Worm (Caenorhabditis elegans) whole organism, L2 larva: ENCODE data around the gene srbc-13.

Source experiments
- F13H6.1 ChIP-seq: sonication (generic microtip); optimal IDR thresholded peaks from 2 replicates; lab custom pipeline; 2016; ENCODE audit warnings: missing genetic modification characterization, missing compliant biosample characterization
- R02D3.7 ChIP-seq: fragments of 150-350 bp; optimal IDR thresholded peaks from 2 replicates; lab custom pipeline; 2014; ENCODE audit warnings: missing biosample characterization, missing genetic modification characterization
- Y55F3AM.14 ChIP-seq: fragments of 200-800 bp; sonication (Bioruptor generic); optimal IDR thresholded peaks from 2 replicates; lab custom pipeline; 2018; ENCODE audit warnings: mild to moderate bottlenecking, missing genetic modification characterization, missing compliant biosample characterization
- ZK546.5 ChIP-seq: sonication (generic microtip); optimal IDR thresholded peaks from 2 replicates; lab custom pipeline; 2017; ENCODE audit warnings: missing biosample characterization, missing genetic modification characterization
- alr-1 ChIP-seq: fragments of 150-350 bp; optimal IDR thresholded peaks from 2 replicates; lab custom pipeline; 2014; ENCODE audit warnings: missing biosample characterization, missing genetic modification characterization
- aly-2 ChIP-seq: fragments of 150-350 bp; optimal IDR thresholded peaks from 2 replicates; lab custom pipeline; 2014; ENCODE audit warnings: missing biosample characterization, missing genetic modification characterization
- ama-1 ChIP-seq: fragments of 150-350 bp; optimal IDR thresholded peaks from 2 replicates; lab custom pipeline; 2018; ENCODE audit warnings: inconsistent platforms
- blmp-1 ChIP-seq: sonication (generic microtip); optimal IDR thresholded peaks from 2 replicates; lab custom pipeline; 2017; ENCODE audit warnings: missing genetic modification characterization, mild to moderate bottlenecking, missing compliant biosample characterization, antibody characterized with exemption, moderate library complexity; ENCODE audit not compliant: insufficient read depth
- ceh-16 ChIP-seq: fragments of 150-350 bp; optimal IDR thresholded peaks from 2 replicates; lab custom pipeline; 2014; ENCODE audit warnings: missing biosample characterization, missing genetic modification characterization
- ceh-82 ChIP-seq: fragments of 150-350 bp; optimal IDR thresholded peaks from 2 replicates; lab custom pipeline; 2014; ENCODE audit warnings: missing biosample characterization, missing genetic modification characterization
- crh-2 ChIP-seq: sonication (generic microtip); optimal IDR thresholded peaks from 2 replicates; lab custom pipeline; 2017; ENCODE audit warnings: missing biosample characterization, missing genetic modification characterization
- egl-27 ChIP-seq: sonication (generic microtip); optimal IDR thresholded peaks from 3 replicates; lab custom pipeline; 2017; ENCODE audit warnings: missing biosample characterization, missing genetic modification reagents, missing genetic modification characterization
- elt-1 ChIP-seq: fragments of 150-350 bp; optimal IDR thresholded peaks from 2 replicates; lab custom pipeline; 2014; ENCODE audit warnings: missing biosample characterization, missing genetic modification characterization
- elt-3 ChIP-seq: sonication (generic microtip); optimal IDR thresholded peaks from 2 replicates; lab custom pipeline; 2017; ENCODE audit warnings: missing biosample characterization, missing genetic modification characterization
- gmeb-1 ChIP-seq: fragments of 150-350 bp; optimal IDR thresholded peaks from 2 replicates; lab custom pipeline; 2014; ENCODE audit warnings: missing biosample characterization, missing genetic modification characterization
- lin-11 ChIP-seq: fragments of 150-350 bp; sonication (generic microtip); optimal IDR thresholded peaks from 2 replicates; lab custom pipeline; 2014; ENCODE audit warnings: missing biosample characterization, missing genetic modification characterization, inconsistent platforms, mixed read lengths
- lin-13 ChIP-seq: fragments of 150-350 bp; optimal IDR thresholded peaks from 2 replicates; lab custom pipeline; 2014; ENCODE audit warnings: missing biosample characterization, missing genetic modification reagents, missing genetic modification characterization
- mab-5 ChIP-seq: fragments of 150-350 bp; optimal IDR thresholded peaks from 2 replicates; lab custom pipeline; 2014; ENCODE audit warnings: missing biosample characterization, missing genetic modification characterization
- mbf-1 ChIP-seq: sonication (generic microtip); optimal IDR thresholded peaks from 2 replicates; lab custom pipeline; 2017; ENCODE audit warnings: missing biosample characterization, missing genetic modification characterization
- nhr-10 ChIP-seq: sonication (generic microtip); optimal IDR thresholded peaks from 2 replicates; lab custom pipeline; 2017; ENCODE audit warnings: missing biosample characterization, missing genetic modification characterization
- nhr-12 ChIP-seq: fragments of 150-350 bp; optimal IDR thresholded peaks from 2 replicates; lab custom pipeline; 2014; ENCODE audit warnings: missing biosample characterization, missing genetic modification characterization
- nhr-129 ChIP-seq: fragments of 150-350 bp; optimal IDR thresholded peaks from 2 replicates; lab custom pipeline; 2014; ENCODE audit warnings: missing biosample characterization, missing genetic modification characterization
- nhr-21 ChIP-seq: fragments of 150-350 bp; optimal IDR thresholded peaks from 2 replicates; lab custom pipeline; 2014; ENCODE audit warnings: missing biosample characterization, missing genetic modification characterization
- nhr-25 ChIP-seq: fragments of 150-350 bp; sonication (generic microtip); optimal IDR thresholded peaks from 3 replicates; lab custom pipeline; 2014; ENCODE audit warnings: missing biosample characterization, missing genetic modification characterization
- nhr-6 ChIP-seq: fragments of 150-350 bp; optimal IDR thresholded peaks from 2 replicates; lab custom pipeline; 2014; ENCODE audit warnings: missing biosample characterization, missing genetic modification characterization
- nhr-77 ChIP-seq: fragments of 150-350 bp; optimal IDR thresholded peaks from 2 replicates; lab custom pipeline; 2014; ENCODE audit warnings: missing biosample characterization, missing genetic modification characterization
- peb-1 ChIP-seq: fragments of 150-350 bp; optimal IDR thresholded peaks from 2 replicates; lab custom pipeline; 2014; ENCODE audit warnings: missing biosample characterization, missing genetic modification characterization
- skn-1 ChIP-seq: sonication (generic microtip); optimal IDR thresholded peaks from 2 replicates; lab custom pipeline; 2017; ENCODE audit warnings: missing biosample characterization, missing genetic modification characterization
- sma-3 ChIP-seq: sonication (generic microtip); optimal IDR thresholded peaks from 2 replicates; lab custom pipeline; 2016; ENCODE audit warnings: missing genetic modification reagents, missing genetic modification characterization, missing compliant biosample characterization
- sma-9 ChIP-seq, 2 experiments: fragments of 150-350 bp in 1 of 2; sonication (generic microtip) in 1 of 2; optimal IDR thresholded peaks; 2 replicates each; lab custom pipeline; 2014 to 2016; ENCODE audit warnings: missing genetic modification characterization in 2 of 2, mild to moderate bottlenecking in 1 of 2, missing biosample characterization in 1 of 2, missing compliant biosample characterization in 1 of 2, missing genetic modification reagents in 1 of 2, moderate library complexity in 1 of 2
- zag-1 ChIP-seq: fragments of 150-350 bp; optimal IDR thresholded peaks from 2 replicates; lab custom pipeline; 2014; ENCODE audit warnings: missing biosample characterization, missing genetic modification characterization
- ztf-11 ChIP-seq: sonication (generic microtip); optimal IDR thresholded peaks from 2 replicates; lab custom pipeline; 2017; ENCODE audit warnings: missing biosample characterization, missing genetic modification characterization
- ztf-4 ChIP-seq: fragments of 150-350 bp; optimal IDR thresholded peaks from 2 replicates; lab custom pipeline; 2014; ENCODE audit warnings: missing biosample characterization, missing genetic modification characterization

Gene srbc-13

DNA sequence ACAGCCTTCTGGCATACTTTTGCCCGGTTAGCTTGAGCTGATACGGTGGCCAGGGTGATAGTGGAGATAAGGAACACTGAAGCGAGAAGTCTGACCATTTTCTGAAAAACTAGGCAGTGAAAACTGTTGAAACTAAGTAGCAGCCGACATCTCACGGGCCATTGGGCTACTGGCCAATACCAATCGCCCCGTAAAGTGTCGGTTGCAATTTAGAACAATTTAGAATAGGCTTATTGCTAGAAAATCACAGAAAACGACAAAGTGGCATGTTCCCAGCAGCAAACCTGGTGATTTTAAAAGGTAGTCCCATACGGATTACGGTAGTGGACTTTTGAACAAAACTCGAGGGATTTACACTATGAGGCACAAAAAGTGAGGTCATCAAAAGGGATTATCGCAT is 23.4 kb downstream of the srbc-13 start, which contains the start of gene T02B11.4:
T02B11.4 (minus strand) TSS at position 101 of the 400 bp plus-strand sequence.
- TF ChIP-seq nhr-25 (tag; lab: Kevin White, UChicago) (no peak), ceh-82 (tag; lab: Kevin White, UChicago) (no peak)
- TF ChIP-seq, all 48 proteins: peak for 0

DNA sequence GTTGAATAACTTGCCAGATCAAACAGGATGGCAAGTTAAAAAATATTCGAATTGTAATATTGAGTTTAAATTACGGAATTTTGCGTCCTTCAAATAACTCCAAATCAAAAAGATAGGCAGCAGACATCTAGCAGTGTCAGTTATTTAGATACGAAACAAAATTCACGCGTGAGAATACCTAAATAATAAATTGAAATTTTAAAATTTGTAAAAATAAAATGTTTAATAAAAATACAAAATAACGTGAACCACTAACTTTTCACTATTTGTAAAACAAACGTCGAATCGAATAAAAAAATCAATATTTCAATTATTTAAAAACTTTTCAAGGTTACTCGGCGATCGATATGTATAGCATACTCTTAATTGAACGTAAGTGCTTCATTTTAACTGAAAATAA is 28.3 kb downstream of the srbc-13 start, which contains the start of gene T02B11.9:
T02B11.9 (plus strand) TSS at position 301 of the 400 bp plus-strand sequence.
- TF ChIP-seq nhr-21 (tag; lab: Kevin White, UChicago) = no peak
- no peak for TF ChIP-seq zag-1 (tag; lab: Kevin White, UChicago)
- TF ChIP-seq nhr-12 (tag; lab: Kevin White, UChicago) = no peak
- TF ChIP-seq nhr-10 = no peak
- TF ChIP-seq ZK546.5 = no peak
- TF ChIP-seq mbf-1 (tag; lab: Kevin White, UChicago) = no peak

DNA sequence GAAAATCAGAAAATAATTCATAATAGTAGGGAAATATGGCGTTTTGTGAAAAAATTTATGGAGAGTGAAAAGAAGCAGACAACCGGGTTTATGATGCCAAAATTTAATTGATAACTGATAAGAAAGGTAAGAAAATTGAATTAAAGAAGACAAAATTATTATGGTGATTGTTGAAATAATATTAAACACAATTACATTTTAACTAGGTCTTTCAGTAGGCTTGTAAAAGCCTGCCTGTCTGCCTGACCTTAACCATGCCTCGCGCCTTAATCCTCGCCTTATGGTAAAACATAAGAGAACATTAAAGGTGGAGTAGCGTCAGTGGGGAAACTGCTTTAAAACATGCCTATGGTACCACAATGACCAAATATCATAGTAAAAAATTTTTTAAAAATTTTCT is 30.9 kb downstream of the srbc-13 start, which contains the start of gene T02B11.8:
T02B11.8 (minus strand) TSS at position 101 of the 400 bp plus-strand sequence.
- TF ChIP-seq ceh-82 (tag; lab: Kevin White, UChicago) (no peak), ceh-16 (tag; lab: Kevin White, UChicago) (no peak), nhr-6 (tag; lab: Kevin White, UChicago) (no peak), lin-13 (GFP tag; lab: Kevin White, UChicago) (no peak), lin-11 (tag; lab: Kevin White, UChicago) (no peak), F13H6.1 (tag; lab: Kevin White, UChicago) (no peak), nhr-10 (no peak), ztf-4 (tag; lab: Kevin White, UChicago) (no peak), ztf-11 (tag; lab: Kevin White, UChicago) (no peak), blmp-1 (no peak), alr-1 (tag; lab: Kevin White, UChicago) (no peak), zag-1 (tag; lab: Kevin White, UChicago) (no peak), ZK546.5 (no peak), aly-2 (tag; lab: Kevin White, UChicago) (no peak)

DNA sequence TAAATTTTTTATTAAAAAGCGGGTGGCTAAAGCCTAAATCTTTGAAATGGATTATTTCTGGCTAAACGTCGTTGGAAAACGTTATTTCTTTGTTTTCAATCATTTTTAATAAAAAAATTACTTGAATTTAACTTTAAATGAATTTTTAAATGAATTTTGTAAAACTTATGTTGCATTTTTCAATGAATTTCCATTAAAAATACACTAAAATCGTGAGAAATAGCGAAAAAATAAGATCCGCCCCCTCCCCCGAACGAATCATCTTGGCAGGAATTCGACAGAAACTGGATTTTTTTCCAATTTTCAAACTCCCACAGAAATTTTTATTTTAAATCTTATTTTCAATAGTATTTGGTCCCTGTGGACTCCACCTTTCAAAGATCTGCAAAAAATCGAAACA is 31.6 kb downstream of the srbc-13 start, which contains the start of gene srg-53:
srg-53 (plus strand) TSS at position 301 of the 400 bp plus-strand sequence.
- no peak for TF ChIP-seq ceh-82 (tag; lab: Kevin White, UChicago)
- TF ChIP-seq crh-2 (tag; lab: Kevin White, UChicago) = no peak
- TF ChIP-seq mbf-1 (tag; lab: Kevin White, UChicago) = no peak
- TF ChIP-seq skn-1 (tag; lab: Kevin White, UChicago) = no peak
- TF ChIP-seq ama-1 (lab: Kevin White, UChicago) = no peak
- TF ChIP-seq elt-1 (tag; lab: Kevin White, UChicago) = no peak
- TF ChIP-seq mab-5 (tag; lab: Kevin White, UChicago) = no peak
- no peak for TF ChIP-seq elt-3 (tag; lab: Kevin White, UChicago)
- TF ChIP-seq sma-9 (GFP tag; optimal IDR thresholded peaks at IDR 0.05; lab: Kevin White, UChicago) = no peak
- no peak for TF ChIP-seq sma-9 (tag; optimal IDR thresholded peaks at IDR 0.05; lab: Kevin White, UChicago)
- TF ChIP-seq nhr-129 = no peak
- no peak for TF ChIP-seq sma-3 (GFP tag; lab: Kevin White, UChicago)
- TF ChIP-seq nhr-6 (tag; lab: Kevin White, UChicago) = no peak
- no peak for TF ChIP-seq egl-27
- TF ChIP-seq gmeb-1 (tag; lab: Kevin White, UChicago) = no peak
- no peak for TF ChIP-seq peb-1 (tag; lab: Kevin White, UChicago)
- TF ChIP-seq alr-1 (tag; lab: Kevin White, UChicago) = no peak
- no peak for TF ChIP-seq R02D3.7 (tag; lab: Kevin White, UChicago)

DNA sequence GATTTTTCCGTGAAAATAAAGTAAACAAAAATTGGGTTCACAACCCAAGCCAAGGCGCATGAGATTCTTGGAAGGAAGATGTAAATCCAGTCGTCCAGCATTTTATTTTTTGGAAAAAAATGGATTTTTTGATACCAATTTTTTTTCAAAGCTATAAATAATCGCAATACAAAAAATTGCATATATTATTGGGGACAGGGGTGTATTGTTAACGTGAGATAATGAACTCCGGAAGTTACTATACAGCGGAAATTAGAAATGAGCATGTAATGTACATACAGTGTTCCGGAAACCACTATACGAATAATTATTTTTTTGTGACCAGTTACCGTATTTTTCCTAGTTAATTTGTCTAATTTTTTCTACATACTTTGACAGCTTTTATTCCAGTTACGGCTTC is 36.7 kb downstream of the srbc-13 start, which contains the start of gene srj-38:
srj-38 (minus strand) TSS at position 101 of the 400 bp plus-strand sequence.
- no peak for TF ChIP-seq peb-1 (tag; lab: Kevin White, UChicago)
- TF ChIP-seq crh-2 (tag; lab: Kevin White, UChicago) = no peak
- TF ChIP-seq elt-3 (tag; lab: Kevin White, UChicago) = no peak
- no peak for TF ChIP-seq blmp-1
- TF ChIP-seq nhr-25 (tag; lab: Kevin White, UChicago) = no peak
- no peak for TF ChIP-seq elt-1 (tag; lab: Kevin White, UChicago)
- no peak for TF ChIP-seq lin-13 (GFP tag; lab: Kevin White, UChicago)
- TF ChIP-seq lin-11 (tag; lab: Kevin White, UChicago) = no peak
- TF ChIP-seq ztf-4 (tag; lab: Kevin White, UChicago) = no peak
- no peak for TF ChIP-seq Y55F3AM.14 (GFP tag; lab: Kevin White, UChicago)
- no peak for TF ChIP-seq sma-9 (GFP tag; optimal IDR thresholded peaks at IDR 0.05; lab: Kevin White, UChicago)
- TF ChIP-seq sma-9 (tag; optimal IDR thresholded peaks at IDR 0.05; lab: Kevin White, UChicago) = no peak
- no peak for TF ChIP-seq nhr-21 (tag; lab: Kevin White, UChicago)
- no peak for TF ChIP-seq ZK546.5
- no peak for TF ChIP-seq mab-5 (tag; lab: Kevin White, UChicago)
- no peak for TF ChIP-seq nhr-77 (tag; lab: Kevin White, UChicago)
- no peak for TF ChIP-seq nhr-10
